Fruit fly (Drosophila melanogaster) S2 (cell line): ENCODE data around the gene trc.

Source experiments
- CG8478 ChIP-seq: fragments of >200 bp; optimal IDR thresholded peaks from 2 replicates; lab custom pipeline; 2018
- CTCF ChIP-seq, 2 experiments: fragments of >200 bp; optimal IDR thresholded peaks; 2 replicates each; lab custom pipeline; 2018

The trc gene

DNA sequence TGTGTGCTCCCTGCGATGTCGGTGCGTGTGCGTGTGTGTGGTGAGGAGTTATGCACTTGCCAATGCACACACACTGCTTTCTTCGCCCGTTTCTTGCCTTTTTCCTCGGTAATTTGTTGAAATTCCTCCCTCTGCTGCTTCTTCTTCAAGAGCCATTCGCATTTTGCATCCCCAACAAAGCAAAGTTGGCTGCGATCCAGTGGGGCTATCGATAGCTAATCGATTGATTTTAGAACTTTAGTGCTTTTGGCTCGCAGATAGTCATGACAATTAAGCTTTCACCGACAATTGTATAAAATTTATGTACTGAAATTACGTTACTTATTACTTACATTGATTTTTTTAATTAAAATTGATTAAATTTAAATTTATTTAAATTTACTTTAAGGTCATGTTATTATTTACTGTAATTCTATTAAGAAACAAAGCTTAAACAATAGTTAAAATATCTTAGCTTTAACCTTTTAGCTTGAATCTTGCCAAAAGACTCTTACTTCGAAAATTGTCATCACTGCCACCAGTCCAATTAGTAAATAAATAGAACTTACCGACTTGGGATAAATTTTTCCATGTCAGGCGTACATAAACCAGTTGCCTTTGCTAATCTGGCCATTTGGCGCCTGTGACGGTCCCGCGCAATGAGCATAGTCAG is at the start of gene trc, which contains the start of gene CG32221:
Gene trc (minus strand): TSS at position 162 of the 652 bp plus-strand sequence.
Gene CG32221 (plus strand): TSS at position 528 of the 652 bp plus-strand sequence.
- TF ChIP-seq CTCF (optimal IDR thresholded peaks at IDR 0.05; lab: Kevin White, UChicago) (no peak), CG8478 (lab: Kevin White, UChicago) (no peak)

- TF ChIP-seq CG8478 (lab: Kevin White, UChicago) (no peak), CTCF (optimal IDR thresholded peaks at IDR 0.05; lab: Kevin White, UChicago) (no peak)
These were observed 39.4 kb upstream of the trc start for dm6 chr3L:19873488-19873887.

DNA sequence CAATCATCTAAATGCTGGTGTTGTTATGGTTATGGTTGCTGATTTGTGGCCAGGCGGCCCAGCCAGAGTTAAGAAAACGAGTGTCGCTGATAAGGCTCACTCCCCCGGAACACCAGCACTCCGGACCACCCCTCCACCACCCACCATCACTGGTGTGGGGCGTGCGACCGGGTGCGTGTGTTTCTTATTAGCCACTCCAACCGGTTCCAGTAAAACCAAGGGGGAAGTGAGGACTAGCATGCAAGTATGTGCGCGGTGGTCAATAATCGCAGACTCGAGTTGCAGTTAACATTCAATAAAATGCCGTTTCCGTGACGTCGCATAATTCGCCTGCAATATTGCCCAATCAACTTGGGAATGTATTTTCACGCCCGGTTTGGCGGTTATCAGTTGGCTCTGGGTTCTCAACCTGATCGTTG is 38.4 kb upstream of the trc start:
- TF ChIP-seq CTCF (optimal IDR thresholded peaks at IDR 0.05; lab: Kevin White, UChicago) (no peak), CG8478 (lab: Kevin White, UChicago) (no peak)

- TF ChIP-seq CG8478 (lab: Kevin White, UChicago) (no peak), CTCF (optimal IDR thresholded peaks at IDR 0.05; lab: Kevin White, UChicago) (no peak)
These were observed 37.5 kb upstream of the trc start for dm6 chr3L:19871667-19871931.

DNA sequence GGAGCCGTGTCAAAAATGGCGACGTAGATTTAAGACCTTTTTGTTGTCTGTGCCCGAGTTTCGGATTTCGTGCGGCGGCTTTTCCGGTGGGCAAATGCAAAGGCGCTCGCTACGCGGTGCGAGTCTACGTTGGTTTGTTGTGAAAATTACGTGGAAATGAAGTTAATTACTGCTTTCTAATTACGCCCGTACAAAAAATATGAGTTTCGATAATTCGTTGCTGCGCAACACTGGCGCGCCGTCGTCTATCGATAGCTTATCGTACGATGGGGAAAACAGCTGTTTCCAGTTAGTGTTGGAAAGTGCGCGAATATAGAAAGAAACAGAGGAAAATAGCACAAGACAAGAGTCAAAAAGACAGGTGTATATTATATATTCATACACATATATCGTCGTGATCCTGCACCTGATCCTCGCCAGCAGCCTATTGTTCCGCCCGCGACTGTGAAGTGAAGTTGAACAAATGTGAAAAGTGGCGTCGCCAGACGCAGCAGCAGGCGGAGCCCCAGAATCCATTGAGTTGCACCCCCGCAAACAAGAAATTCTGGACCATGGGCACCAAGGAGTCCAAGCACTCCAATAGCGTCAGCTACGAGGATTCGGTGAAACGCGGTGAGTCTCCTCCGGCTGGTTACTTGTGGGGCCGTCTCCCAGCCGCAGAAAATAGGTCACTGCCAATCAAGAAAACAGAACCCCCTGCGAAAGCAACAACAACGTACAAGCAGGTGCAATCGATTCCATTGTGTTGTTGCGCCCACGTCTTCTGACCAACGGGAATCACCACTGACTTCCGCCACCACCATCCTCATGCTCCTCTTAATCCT is 37.0 kb upstream of the trc start, which contains the start of the genes Rab8 and Usp32:
Gene Rab8 (minus strand): TSS at position 236 of the 824 bp plus-strand sequence.
Gene Usp32 (plus strand): TSS at position 297 of the 824 bp plus-strand sequence.
- no peak for TF ChIP-seq CG8478 (lab: Kevin White, UChicago)
- TF ChIP-seq CTCF (optimal IDR thresholded peaks at IDR 0.05; lab: Kevin White, UChicago) = no peak

- TF ChIP-seq CG8478 (lab: Kevin White, UChicago) (no peak), CTCF (optimal IDR thresholded peaks at IDR 0.05; lab: Kevin White, UChicago) (no peak)
These were observed 35.6 kb upstream of the trc start for dm6 chr3L:19869698-19870097.

dm6 chr3L:19867238-19867637 is 33.1 kb upstream of the trc start:
- no peak for TF ChIP-seq CG8478 (lab: Kevin White, UChicago)
- TF ChIP-seq CTCF (optimal IDR thresholded peaks at IDR 0.05; lab: Kevin White, UChicago) = no peak

DNA sequence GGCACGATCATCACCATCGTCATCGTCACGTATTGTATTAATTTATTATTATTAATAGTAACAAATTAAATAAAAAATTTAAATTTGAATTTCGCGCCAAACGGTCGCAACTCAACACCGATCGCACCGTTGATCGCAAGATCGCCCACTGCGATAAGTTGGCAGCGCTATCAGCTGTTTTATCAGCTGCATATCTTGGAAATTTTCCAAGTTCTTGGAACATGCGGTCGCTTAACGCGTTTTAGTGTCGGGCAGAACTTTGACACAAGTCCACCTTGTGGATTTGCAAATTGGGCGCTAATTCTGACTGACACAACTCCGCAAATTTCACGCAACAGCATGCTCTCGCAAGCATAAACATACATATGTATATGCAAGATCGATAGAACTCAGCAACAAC is 27.1 kb upstream of the trc start:
- TF ChIP-seq CTCF (optimal IDR thresholded peaks at IDR 0.05; lab: Kevin White, UChicago) = no peak
- TF ChIP-seq CG8478 (lab: Kevin White, UChicago) = no peak

DNA sequence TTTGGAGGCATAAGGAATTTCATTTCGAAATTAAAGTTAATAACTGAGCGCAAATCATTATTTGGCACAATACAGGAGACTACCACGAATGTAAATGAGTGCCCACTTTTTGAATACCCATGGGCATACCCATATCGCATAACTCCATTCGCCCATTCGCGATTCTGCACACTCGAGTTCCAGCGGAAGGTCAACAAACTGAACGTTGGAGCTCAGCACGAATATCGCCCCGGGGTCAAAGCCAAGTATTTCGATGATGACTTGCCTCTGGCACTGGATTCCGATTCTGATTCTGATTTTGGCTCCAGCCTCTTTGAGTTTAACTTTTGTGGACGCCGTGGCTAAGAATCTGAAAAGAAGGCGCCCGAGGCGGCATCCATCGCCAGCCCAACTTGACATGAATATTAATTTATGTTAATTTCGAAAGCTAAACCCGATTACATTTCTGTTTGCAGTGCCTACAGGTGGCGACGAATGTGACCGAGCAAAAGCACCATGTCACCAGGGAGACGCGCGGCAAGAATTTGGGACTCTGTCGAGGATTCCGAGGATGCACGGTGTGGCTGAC is 23.9 kb upstream of the trc start:
- TF ChIP-seq CG8478 (lab: Kevin White, UChicago) = no peak
- no peak for TF ChIP-seq CTCF (optimal IDR thresholded peaks at IDR 0.05; lab: Kevin White, UChicago)

dm6 chr3L:19848080-19848479 is 14.0 kb upstream of the trc start:
- TF ChIP-seq CG8478 (lab: Kevin White, UChicago) = no peak
- TF ChIP-seq CTCF (optimal IDR thresholded peaks at IDR 0.05; lab: Kevin White, UChicago) = no peak

DNA sequence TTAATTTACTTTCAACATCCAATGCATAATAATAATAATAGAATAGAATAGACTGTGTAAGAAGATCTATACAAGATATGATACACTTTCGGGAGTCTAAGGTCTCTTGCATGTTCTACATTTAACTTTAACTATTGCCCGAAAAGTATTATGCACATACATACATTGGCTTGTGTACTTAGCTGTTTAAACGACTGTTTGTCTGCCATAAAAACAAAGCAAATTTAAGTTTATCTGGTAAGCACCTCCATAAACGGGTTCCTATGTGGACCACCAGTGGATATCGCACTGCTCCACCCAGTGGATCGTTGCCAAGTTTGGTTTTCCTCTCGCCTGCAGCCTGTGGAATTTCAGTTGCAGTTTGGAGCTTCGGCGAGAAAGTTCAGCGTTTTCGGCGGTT is 12.9 kb upstream of the trc start:
- no peak for TF ChIP-seq CG8478 (lab: Kevin White, UChicago)
- TF ChIP-seq CTCF (optimal IDR thresholded peaks at IDR 0.05; lab: Kevin White, UChicago) = no peak

- TF ChIP-seq CTCF (optimal IDR thresholded peaks at IDR 0.05; lab: Kevin White, UChicago) (no peak), CG8478 (lab: Kevin White, UChicago) (no peak)
These were observed 11.8 kb upstream of the trc start for dm6 chr3L:19845907-19846301.

DNA sequence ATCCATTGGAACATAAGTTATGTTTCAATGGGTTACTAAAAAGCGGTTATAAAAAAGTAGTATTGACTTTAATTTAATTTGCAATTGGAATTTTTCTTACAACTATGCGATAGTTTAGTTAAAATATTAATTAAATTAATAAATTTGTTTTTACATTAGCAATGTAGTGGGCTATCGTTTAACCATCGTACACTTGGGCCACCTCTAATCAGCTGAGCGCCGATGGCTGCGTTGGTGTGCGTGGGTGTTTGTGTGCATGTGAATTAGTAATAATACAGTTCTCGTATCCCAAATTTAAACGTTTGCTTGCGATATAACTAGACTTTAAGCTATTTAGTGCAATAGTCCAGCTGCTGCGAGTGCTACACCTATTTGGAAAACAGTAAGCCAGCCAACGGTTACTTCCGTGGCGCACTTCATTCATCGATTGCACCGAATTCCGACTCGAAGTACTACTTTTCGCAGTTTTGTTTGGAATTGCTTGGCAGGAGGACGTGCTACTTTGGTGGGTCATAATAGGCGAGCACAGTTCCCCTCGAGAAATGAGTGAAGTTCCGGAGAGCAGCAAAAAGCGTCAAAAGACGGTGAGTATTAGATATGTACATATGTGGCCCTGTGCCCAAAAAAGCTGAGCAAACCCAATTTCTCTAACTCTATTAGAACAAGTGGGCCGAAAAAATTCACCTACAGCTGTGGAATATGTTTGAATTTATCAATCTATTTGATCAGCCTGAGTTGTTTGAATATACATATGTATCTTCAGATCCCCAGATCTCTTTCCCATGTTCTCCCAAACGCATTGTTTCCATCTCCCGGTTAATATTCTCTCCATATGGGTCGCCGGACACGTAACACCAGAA is 11.2 kb upstream of the trc start, which contains the start of gene Papss:
Gene Papss (plus strand): TSS at position 247 of the 860 bp plus-strand sequence.
- TF ChIP-seq CG8478 (lab: Kevin White, UChicago) (no peak), CTCF (optimal IDR thresholded peaks at IDR 0.05; lab: Kevin White, UChicago) (no peak)

- TF ChIP-seq CTCF (optimal IDR thresholded peaks at IDR 0.05; lab: Kevin White, UChicago) (no peak), CG8478 (lab: Kevin White, UChicago) (no peak)
These were observed 10.4 kb upstream of the trc start for dm6 chr3L:19844507-19844906.
